Fruit fly (Drosophila melanogaster) S2 (cell line): ENCODE data around the gene CG13653.

Source experiments
- CG8478 ChIP-seq: fragments of >200 bp; optimal IDR thresholded peaks from 2 replicates; lab custom pipeline; 2018
- CTCF ChIP-seq, 2 experiments: fragments of >200 bp; optimal IDR thresholded peaks; 2 replicates each; lab custom pipeline; 2018

DNA sequence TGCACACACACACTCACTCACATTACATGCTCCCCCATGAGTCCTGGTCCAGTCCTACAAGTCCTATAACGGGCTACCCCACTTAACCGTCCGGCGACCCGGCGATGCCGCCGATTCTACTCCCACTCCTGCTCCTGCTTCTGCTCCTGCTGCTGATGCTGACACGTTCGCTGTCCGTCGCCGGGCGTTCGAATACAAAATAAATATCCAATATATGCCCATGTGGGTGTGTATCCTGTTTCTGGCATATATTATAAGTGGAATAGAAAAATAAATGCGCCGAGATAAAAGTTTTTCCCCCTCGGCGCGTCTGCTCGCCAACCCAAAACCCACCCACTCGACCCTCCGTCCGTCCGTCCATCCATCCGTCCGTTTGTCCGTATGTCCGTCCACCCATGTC is 28.5 kb upstream of the CG13653 start:
- TF ChIP-seq CG8478 = no peak
- TF ChIP-seq CTCF (optimal IDR thresholded peaks at IDR 0.05; lab: Kevin White, UChicago) = no peak
